Worm (Caenorhabditis elegans): ENCODE data around the gene F31A3.5.

DNA sequence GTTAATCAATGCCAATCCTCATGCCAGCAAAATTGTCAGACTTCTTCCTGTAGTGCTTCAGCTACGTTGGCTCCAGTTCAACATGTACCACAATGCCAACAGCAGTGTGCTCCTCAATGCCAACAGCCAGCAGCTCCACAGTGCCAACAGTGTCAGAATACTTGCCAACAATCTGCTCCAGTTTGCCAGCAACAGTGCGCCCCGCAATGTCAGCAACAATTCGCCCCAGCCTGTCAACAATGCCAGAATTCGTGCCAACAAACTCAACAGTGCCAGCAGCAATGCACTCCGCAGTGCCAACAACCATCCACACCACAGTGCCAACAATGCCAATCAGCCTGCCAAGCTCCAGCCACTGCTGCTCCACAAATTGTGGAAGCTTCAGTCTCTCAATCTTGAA lies 9.6 kb downstream of the F31A3.5 start:
- TF ChIP-seq nhr-20 (tag; optimal IDR thresholded peaks at IDR 0.05) = no peak
- no peak for TF ChIP-seq mdl-1 (tag; optimal IDR thresholded peaks at IDR 0.05)
- TF ChIP-seq nhr-11 (tag; optimal IDR thresholded peaks at IDR 0.05) = no peak
- TF ChIP-seq lsy-2 (tag; optimal IDR thresholded peaks at IDR 0.05) = no peak
- no peak for TF ChIP-seq lin-39 (tag; optimal IDR thresholded peaks at IDR 0.05)
- TF ChIP-seq pqm-1 (tag; optimal IDR thresholded peaks at IDR 0.05) = no peak
- TF ChIP-seq nhr-12 (tag; optimal IDR thresholded peaks at IDR 0.05) = no peak
- no peak for TF ChIP-seq lin-35 (GFP tag; optimal IDR thresholded peaks at IDR 0.05)
- no peak for TF ChIP-seq snpc-4 (tag; optimal IDR thresholded peaks at IDR 0.05)
